Fruit fly (Drosophila melanogaster): ENCODE data around the gene Npc2c.

Gene Npc2c

dm6 chr3R:10100498-10101196, 40.6 kb downstream of the Npc2c start (continued):
- peak; percentile 34 for TF ChIP-seq NC2β (GFP tag; optimal IDR thresholded peaks at IDR 0.05)
- TF ChIP-seq Optix (GFP tag; IDR thresholded peaks at IDR 0.05), result peak; percentile 47; the same call in 1 of the 3 replicates
- peak; percentile 0 for TF ChIP-seq phol (tag; optimal IDR thresholded peaks at IDR 0.05)
- TF ChIP-seq CG12769 (tag; optimal IDR thresholded peaks at IDR 0.05), result peak; percentile 55
- peak; percentile 63 for TF ChIP-seq D19B (GFP tag; optimal IDR thresholded peaks at IDR 0.05)
- peak; percentile 52 for TF ChIP-seq bcd (GFP tag; optimal IDR thresholded peaks at IDR 0.05)
- TF ChIP-seq ken (GFP tag; IDR thresholded peaks at IDR 0.05), result 0 out of 3 replicates have a peak, but pooled peaks have one; percentile 19
- TF ChIP-seq E2f2 (GFP tag; IDR thresholded peaks at IDR 0.05), result peak; percentile 27; the same call in 1 of the 2 replicates
- TF ChIP-seq pita (GFP tag; optimal IDR thresholded peaks at IDR 0.05), result peak; percentile 47
- TF ChIP-seq BEAF-32 (GFP tag; optimal IDR thresholded peaks at IDR 0.05), result no peak
- TF ChIP-seq Meics (GFP tag; optimal IDR thresholded peaks at IDR 0.05), result peak; percentile 51
- TF ChIP-seq Stat92E (GFP tag; optimal IDR thresholded peaks at IDR 0.05), result no peak
- TF ChIP-seq stc (GFP tag; IDR thresholded peaks at IDR 0.05), result peak; percentile 63; the same call in 1 of the 2 replicates
- TF ChIP-seq CG2712 (tag; optimal IDR thresholded peaks at IDR 0.05), result peak; percentile 6
- peak; percentile 32; the same call in 1 of the 2 replicates for TF ChIP-seq onecut (GFP tag; IDR thresholded peaks at IDR 0.05)
- no peak for TF ChIP-seq CG15479 (GFP tag; optimal IDR thresholded peaks at IDR 0.05)
- TF ChIP-seq CG9932 (GFP tag; IDR thresholded peaks at IDR 0.05), result peak; percentile 68
- peak; percentile 33 for TF ChIP-seq Six4 (GFP tag; optimal IDR thresholded peaks at IDR 0.05)
- TF ChIP-seq ara (GFP tag; IDR thresholded peaks at IDR 0.05), result 0 out of 2 replicates have a peak, but pooled peaks have one; percentile 7
- peak; percentile 90; the same call in 2 of the 3 replicates for TF ChIP-seq CG2199 (GFP tag; IDR thresholded peaks at IDR 0.05)
- peak; percentile 40; the same call in 1 of the 2 replicates for TF ChIP-seq tna (GFP tag; IDR thresholded peaks at IDR 0.05; ENCODE audit: partially characterized antibody)
- TF ChIP-seq hbn (GFP tag; IDR thresholded peaks at IDR 0.05; ENCODE audit: partially characterized antibody), result 0 out of 2 replicates have a peak, but pooled peaks have one; percentile 17
- TF ChIP-seq CG32532 (GFP tag; IDR thresholded peaks at IDR 0.05), result peak; percentile 88
- TF ChIP-seq CG12391 (tag; optimal IDR thresholded peaks at IDR 0.05), result peak; percentile 11
- peak; percentile 60; the same call in 1 of the 3 replicates for TF ChIP-seq Mrtf (GFP tag; IDR thresholded peaks at IDR 0.05)
- peak; percentile 16; the same call in 1 of the 2 replicates for TF ChIP-seq CG11085 (GFP tag; IDR thresholded peaks at IDR 0.05)
- TF ChIP-seq Dip3 (GFP tag; optimal IDR thresholded peaks at IDR 0.05), result no peak
- TF ChIP-seq Aef1 (GFP tag; IDR thresholded peaks at IDR 0.05), result 0 out of 3 replicates have a peak, but pooled peaks have one; percentile 35
- peak; percentile 45 for TF ChIP-seq CG17912 (GFP tag; optimal IDR thresholded peaks at IDR 0.05)
- TF ChIP-seq CG10147 (GFP tag; optimal IDR thresholded peaks at IDR 0.05), result peak; percentile 8
- TF ChIP-seq CG15269 (tag; optimal IDR thresholded peaks at IDR 0.05), result peak; percentile 43
- peak; percentile 74 for TF ChIP-seq HmgZ (tag; optimal IDR thresholded peaks at IDR 0.05)
- TF ChIP-seq tin (GFP tag; optimal IDR thresholded peaks at IDR 0.05), result peak; percentile 52
- TF ChIP-seq CG8944 (GFP tag; optimal IDR thresholded peaks at IDR 0.05), result no peak
- no peak for TF ChIP-seq Sin3A (optimal IDR thresholded peaks at IDR 0.05)
- peak; percentile 22 for TF ChIP-seq hkb (optimal IDR thresholded peaks at IDR 0.05)
- no peak; the same call in 1 of the 2 replicates for TF ChIP-seq hkb (GFP tag; IDR thresholded peaks at IDR 0.05)
- no peak for TF ChIP-seq maf-S (GFP tag; optimal IDR thresholded peaks at IDR 0.05)
- peak; percentile 99 for TF ChIP-seq CTCF (GFP tag; optimal IDR thresholded peaks at IDR 0.05)
- TF ChIP-seq CG15514 (GFP tag; optimal IDR thresholded peaks at IDR 0.05), result peak; percentile 57
- TF ChIP-seq crol (GFP tag; IDR thresholded peaks at IDR 0.05), result peak; percentile 98
- TF ChIP-seq CG13775 (GFP tag; optimal IDR thresholded peaks at IDR 0.05), result peak; percentile 16
- peak; percentile 3 for TF ChIP-seq CG13424 (tag; optimal IDR thresholded peaks at IDR 0.05)
- no peak for TF ChIP-seq CG14860 (GFP tag; IDR thresholded peaks at IDR 0.05; ENCODE audit: partially characterized antibody)
- TF ChIP-seq Max (GFP tag; optimal IDR thresholded peaks at IDR 0.05), result peak; percentile 16
- TF ChIP-seq Fer1 (GFP tag; optimal IDR thresholded peaks at IDR 0.05), result peak; percentile 65
- TF ChIP-seq Pdp1 (GFP tag; optimal IDR thresholded peaks at IDR 0.05), result peak; percentile 13 to 19
- TF ChIP-seq Adf1 (GFP tag; IDR thresholded peaks at IDR 0.05), result peak; percentile 32; the same call in 1 of the 2 replicates
- no peak for TF ChIP-seq schlank (tag; optimal IDR thresholded peaks at IDR 0.05)

Data from whole organism, embryonic.